Fruit fly (Drosophila melanogaster) whole organism, pupa: ENCODE data around the gene Slip1.

Experiments
- CG10348 ChIP-seq: fragments of 200-800 bp; sonication (Bioruptor generic); IDR thresholded peaks from 2 replicates; pipeline ENCODE4 v1.3.6; 2022; ENCODE audit warnings: missing biosample characterization, missing genetic modification characterization
- CG12605 ChIP-seq: fragments of 200-800 bp; sonication (Bioruptor generic); IDR thresholded peaks from 2 replicates; pipeline ENCODE4 v1.3.6; 2022; ENCODE audit warnings: missing biosample characterization, missing genetic modification characterization
- CG13204 ChIP-seq: fragments of 200-800 bp; sonication (Bioruptor generic); optimal IDR thresholded peaks from 2 replicates; lab custom pipeline; 2018; ENCODE audit warnings: missing biosample characterization, mild to moderate bottlenecking, missing genetic modification characterization, moderate library complexity
- CG14655 ChIP-seq: fragments of 200-800 bp; sonication (Bioruptor generic); optimal IDR thresholded peaks from 3 replicates; lab custom pipeline; 2017; ENCODE audit warnings: mild to moderate bottlenecking, missing biosample characterization, missing genetic modification reagents, missing genetic modification characterization
- CG15710 ChIP-seq: fragments of 200-800 bp; sonication (Bioruptor generic); optimal IDR thresholded peaks from 2 replicates; lab custom pipeline; 2018; ENCODE audit warnings: missing biosample characterization, mild to moderate bottlenecking, missing genetic modification characterization, moderate library complexity
- CG17806 ChIP-seq: fragments of 200-800 bp; sonication (Bioruptor generic); optimal IDR thresholded peaks from 2 replicates; lab custom pipeline; 2018; ENCODE audit warnings: missing biosample characterization, mild to moderate bottlenecking, missing genetic modification characterization, moderate library complexity
- CG32121 ChIP-seq: fragments of 200-800 bp; sonication (Bioruptor generic); IDR thresholded peaks from 2 replicates; pipeline ENCODE4 v1.3.6; 2022; ENCODE audit warnings: missing biosample characterization, missing genetic modification characterization
- CG34367 ChIP-seq: fragments of 200-800 bp; sonication (Bioruptor generic); optimal IDR thresholded peaks from 2 replicates; lab custom pipeline; 2018; ENCODE audit warnings: missing biosample characterization, mild to moderate bottlenecking, missing genetic modification characterization
- CG4496 ChIP-seq: fragments of 200-800 bp; sonication (Bioruptor generic); IDR thresholded peaks from 3 replicates; pipeline ENCODE4 v1.3.6; 2022; ENCODE audit warnings: missing biosample characterization, missing genetic modification characterization
- CG8159 ChIP-seq: fragments of 200-800 bp; sonication (Bioruptor generic); optimal IDR thresholded peaks from 3 replicates; lab custom pipeline; 2018; ENCODE audit warnings: missing biosample characterization, mild to moderate bottlenecking, missing genetic modification characterization, moderate library complexity
- CG8301 ChIP-seq: fragments of 200-800 bp; sonication (Bioruptor generic); optimal IDR thresholded peaks from 2 replicates; lab custom pipeline; 2018; ENCODE audit warnings: missing biosample characterization, mild to moderate bottlenecking, missing genetic modification characterization
- CG9948 ChIP-seq: fragments of 200-800 bp; sonication (Bioruptor generic); optimal IDR thresholded peaks from 2 replicates; lab custom pipeline; 2018; ENCODE audit warnings: missing biosample characterization, mild to moderate bottlenecking, missing genetic modification characterization, moderate library complexity
- D1 ChIP-seq: fragments of 200-800 bp; sonication (Bioruptor generic); optimal IDR thresholded peaks from 2 replicates; lab custom pipeline; 2018; ENCODE audit warnings: missing biosample characterization, mild to moderate bottlenecking, missing genetic modification characterization, moderate library complexity
- EcR ChIP-seq: fragments of 200-800 bp; sonication (Bioruptor generic); optimal IDR thresholded peaks from 3 replicates; lab custom pipeline; 2019; ENCODE audit warnings: missing biosample characterization, missing genetic modification characterization, mild to moderate bottlenecking, moderate library complexity, missing genetic modification reagents
- Ets98B ChIP-seq: fragments of 200-800 bp; sonication (Bioruptor generic); IDR thresholded peaks from 2 replicates; pipeline ENCODE4 v1.3.6; 2022; ENCODE audit warnings: missing biosample characterization, missing genetic modification characterization
- Pif1A ChIP-seq: fragments of 200-800 bp; sonication (Bioruptor generic); optimal IDR thresholded peaks from 3 replicates; lab custom pipeline; 2016; ENCODE audit warnings: missing biosample characterization, missing genetic modification characterization
- Pif1B ChIP-seq: fragments of 200-800 bp; sonication (Bioruptor generic); optimal IDR thresholded peaks from 3 replicates; lab custom pipeline; 2016; ENCODE audit warnings: missing biosample characterization, missing genetic modification characterization
- Snoo ChIP-seq: fragments of 200-800 bp; sonication (Bioruptor generic); optimal IDR thresholded peaks from 3 replicates; lab custom pipeline; 2017; ENCODE audit warnings: missing biosample characterization, mild to moderate bottlenecking, missing genetic modification characterization, inconsistent platforms
- fd96Ca ChIP-seq: fragments of 200-800 bp; sonication (Bioruptor generic); IDR thresholded peaks from 3 replicates; pipeline ENCODE4 v1.3.6; 2022; ENCODE audit warnings: missing biosample characterization, missing genetic modification characterization
- gl ChIP-seq: fragments of 200-800 bp; sonication (Bioruptor generic); optimal IDR thresholded peaks from 2 replicates; lab custom pipeline; 2018; ENCODE audit warnings: missing biosample characterization, mild to moderate bottlenecking, missing genetic modification characterization
- rn ChIP-seq: fragments of 200-800 bp; sonication (Bioruptor generic); IDR thresholded peaks from 2 replicates; pipeline ENCODE4 v1.3.6; 2022; ENCODE audit warnings: missing biosample characterization, missing genetic modification characterization

Gene Slip1

DNA sequence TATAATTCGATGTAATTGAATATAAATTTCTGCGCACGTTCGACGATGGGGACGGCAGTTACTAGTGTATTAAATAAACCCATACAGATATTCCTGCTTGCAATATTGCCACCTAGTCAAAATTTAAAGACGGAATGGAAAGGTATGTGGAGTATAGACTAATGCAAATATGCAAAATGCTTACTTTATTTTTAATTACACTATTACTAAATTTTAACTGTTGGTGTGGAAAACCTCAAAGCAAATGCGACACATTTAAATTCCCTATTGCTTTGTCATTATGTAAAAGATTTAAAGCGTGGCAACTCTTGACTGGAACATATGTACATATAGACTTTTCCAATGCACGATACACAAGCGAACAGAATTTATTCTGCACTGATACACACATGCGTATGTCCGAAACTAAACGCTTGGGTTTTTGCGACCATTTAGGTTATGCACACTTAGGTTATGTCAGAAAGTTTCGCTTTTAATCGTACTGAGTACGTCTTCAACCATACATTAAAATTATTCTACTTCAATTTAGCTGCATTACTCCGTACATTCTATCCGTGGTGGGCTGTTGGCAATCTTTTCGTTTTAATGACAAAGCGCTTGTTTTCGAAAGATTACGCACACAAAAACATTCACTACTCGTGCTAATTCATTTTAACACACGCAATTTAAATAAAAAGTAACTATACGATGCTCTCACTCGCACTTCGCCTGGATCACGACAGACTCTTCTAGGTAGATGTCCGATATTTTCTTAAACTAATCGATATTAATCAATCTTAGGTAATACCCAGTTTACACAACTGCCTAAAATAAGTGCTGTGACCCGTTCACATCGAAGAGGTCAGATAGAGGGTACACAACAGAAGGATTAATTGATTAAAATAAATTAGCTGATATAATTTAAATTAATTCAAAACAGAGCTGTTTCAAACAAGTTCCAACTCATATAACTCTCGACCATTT, 3.3 kb upstream of the Slip1 start, which contains the start of gene gw:
Gene gw (minus strand): TSS at position 725 of the 963 bp plus-strand sequence.
- peak; percentile 2 for TF ChIP-seq D1 (tag; lab: Kevin White, UChicago)
- TF ChIP-seq Pif1A (GFP tag; lab: Kevin White, UChicago): peak; percentile 82
- no peak for TF ChIP-seq rn (GFP tag; lab: Robert Waterston, UW)
- TF ChIP-seq CG8301 (tag; lab: Kevin White, UChicago): peak; percentile 68
- TF ChIP-seq CG32121 (GFP tag; lab: Robert Waterston, UW): peak; percentile 69; the same call in 1 of the 2 replicates
- peak; percentile 68 for TF ChIP-seq Ets98B (GFP tag; lab: Robert Waterston, UW)
- TF ChIP-seq fd96Ca (GFP tag; lab: Robert Waterston, UW): no peak
- no peak for TF ChIP-seq CG10348
- peak; percentile 68 for TF ChIP-seq CG15710 (tag; lab: Kevin White, UChicago)
- peak; percentile 71 for TF ChIP-seq Pif1B
- TF ChIP-seq CG8159 (tag; lab: Kevin White, UChicago): peak; percentile 13
- peak; percentile 70 for TF ChIP-seq gl (tag; lab: Kevin White, UChicago)
- TF ChIP-seq EcR (GFP tag; lab: Kevin White, UChicago): no peak
- TF ChIP-seq Snoo (tag; lab: Kevin White, UChicago): peak; percentile 65
- TF ChIP-seq CG4496 (GFP tag; lab: Robert Waterston, UW): no peak
- TF ChIP-seq CG17806: peak; percentile 79
- no peak for TF ChIP-seq CG14655 (GFP tag; lab: Kevin White, UChicago)
- no peak for TF ChIP-seq CG13204 (GFP tag; lab: Kevin White, UChicago)
- TF ChIP-seq CG9948 (tag; lab: Kevin White, UChicago): peak; percentile 66
- no peak for TF ChIP-seq CG12605
- peak; percentile 59 for TF ChIP-seq CG34367 (tag; lab: Kevin White, UChicago)

DNA sequence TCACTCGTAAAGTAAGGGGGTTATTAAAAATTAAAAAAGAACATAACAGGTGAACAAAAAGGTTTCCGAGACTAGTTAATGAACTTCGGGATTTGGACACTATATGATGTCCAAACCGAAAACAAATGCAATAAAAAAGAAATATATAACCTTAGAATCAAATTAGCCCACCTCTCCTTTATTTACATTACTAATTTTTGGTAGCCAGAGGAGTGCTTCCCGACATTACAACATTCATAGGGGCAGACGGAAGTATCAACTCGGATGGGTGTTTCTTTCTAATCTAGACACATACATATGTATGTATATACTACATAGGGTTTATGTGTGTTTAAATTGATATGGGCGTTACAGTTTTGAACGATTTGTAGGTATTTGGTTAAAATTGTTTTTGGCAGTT, 1.3 kb upstream of the Slip1 start:
- no peak for TF ChIP-seq CG32121 (GFP tag; lab: Robert Waterston, UW)
- TF ChIP-seq D1 (tag; lab: Kevin White, UChicago): no peak
- TF ChIP-seq CG14655 (GFP tag; lab: Kevin White, UChicago): no peak
- TF ChIP-seq Pif1A (GFP tag; lab: Kevin White, UChicago): no peak
- TF ChIP-seq rn (GFP tag; lab: Robert Waterston, UW): no peak
- no peak for TF ChIP-seq Snoo (tag; lab: Kevin White, UChicago)
- no peak for TF ChIP-seq CG9948 (tag; lab: Kevin White, UChicago)
- TF ChIP-seq CG10348: no peak
- TF ChIP-seq CG34367 (tag; lab: Kevin White, UChicago): no peak
- TF ChIP-seq CG4496 (GFP tag; lab: Robert Waterston, UW): no peak
- TF ChIP-seq CG12605: no peak
- no peak for TF ChIP-seq gl (tag; lab: Kevin White, UChicago)
- no peak for TF ChIP-seq CG15710 (tag; lab: Kevin White, UChicago)
- TF ChIP-seq CG13204 (GFP tag; lab: Kevin White, UChicago): no peak

DNA sequence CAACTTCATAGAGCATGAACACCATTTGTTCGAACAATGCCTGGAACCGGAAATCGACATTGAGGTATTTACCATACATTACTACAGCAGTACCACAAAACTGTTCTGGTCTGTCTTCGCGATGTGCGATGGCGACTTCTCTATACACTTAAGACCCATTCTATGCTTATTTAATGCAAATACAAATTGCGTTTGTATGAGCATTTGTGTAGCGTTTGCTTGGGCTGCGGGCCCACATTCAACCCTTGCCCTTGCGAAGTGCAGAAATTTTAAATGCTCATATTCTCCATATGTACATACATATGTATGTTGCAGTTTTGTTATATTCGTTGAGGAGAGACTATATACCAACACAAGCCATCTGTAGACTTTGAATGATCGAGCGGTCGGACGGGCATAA, 856 bp downstream of the Slip1 start:
- no peak for TF ChIP-seq CG32121 (GFP tag; lab: Robert Waterston, UW)
- TF ChIP-seq CG12605: no peak
- no peak for TF ChIP-seq EcR (GFP tag; lab: Kevin White, UChicago)
- TF ChIP-seq CG15710 (tag; lab: Kevin White, UChicago): no peak

DNA sequence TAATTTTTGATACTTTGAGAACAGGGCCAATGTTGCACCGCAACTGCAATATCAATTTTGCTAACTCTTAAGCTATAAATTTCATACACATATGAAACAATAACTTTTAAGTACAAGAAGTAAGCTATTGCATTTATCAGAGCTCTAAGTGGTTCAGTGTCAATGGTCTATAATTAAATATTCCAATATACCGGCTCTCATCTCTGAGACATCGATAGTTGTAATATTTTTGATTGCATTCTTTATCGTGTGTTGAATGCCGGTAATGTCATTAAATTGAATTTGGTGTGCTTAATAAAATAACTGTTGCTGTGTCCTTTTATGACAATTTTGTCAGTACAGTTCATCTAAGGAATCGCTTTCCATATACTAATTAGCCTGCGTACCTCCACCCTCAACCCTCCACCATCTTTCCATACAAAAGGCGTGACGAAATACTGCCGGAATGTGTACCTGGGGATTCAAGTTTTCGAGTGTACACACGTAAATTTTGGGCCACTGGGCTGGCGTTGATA, 7.5 kb downstream of the Slip1 start, which contains the start of gene CG11360:
Gene CG11360 (plus strand): TSS at position 238 of the 515 bp plus-strand sequence.
- no peak for TF ChIP-seq gl (tag; lab: Kevin White, UChicago)
- no peak for TF ChIP-seq Ets98B (GFP tag; lab: Robert Waterston, UW)
- TF ChIP-seq CG34367 (tag; lab: Kevin White, UChicago): peak; percentile 14
- no peak for TF ChIP-seq CG4496 (GFP tag; lab: Robert Waterston, UW)
- no peak for TF ChIP-seq Pif1A (GFP tag; lab: Kevin White, UChicago)
- peak; percentile 43 for TF ChIP-seq CG8159 (tag; lab: Kevin White, UChicago)
- peak; percentile 18 for TF ChIP-seq CG15710 (tag; lab: Kevin White, UChicago)
- peak; percentile 29 for TF ChIP-seq D1 (tag; lab: Kevin White, UChicago)
- no peak for TF ChIP-seq CG9948 (tag; lab: Kevin White, UChicago)
- TF ChIP-seq CG14655 (GFP tag; lab: Kevin White, UChicago): no peak
- no peak for TF ChIP-seq rn (GFP tag; lab: Robert Waterston, UW)
- no peak for TF ChIP-seq CG10348
- TF ChIP-seq, all 21 proteins: peak for 4

DNA sequence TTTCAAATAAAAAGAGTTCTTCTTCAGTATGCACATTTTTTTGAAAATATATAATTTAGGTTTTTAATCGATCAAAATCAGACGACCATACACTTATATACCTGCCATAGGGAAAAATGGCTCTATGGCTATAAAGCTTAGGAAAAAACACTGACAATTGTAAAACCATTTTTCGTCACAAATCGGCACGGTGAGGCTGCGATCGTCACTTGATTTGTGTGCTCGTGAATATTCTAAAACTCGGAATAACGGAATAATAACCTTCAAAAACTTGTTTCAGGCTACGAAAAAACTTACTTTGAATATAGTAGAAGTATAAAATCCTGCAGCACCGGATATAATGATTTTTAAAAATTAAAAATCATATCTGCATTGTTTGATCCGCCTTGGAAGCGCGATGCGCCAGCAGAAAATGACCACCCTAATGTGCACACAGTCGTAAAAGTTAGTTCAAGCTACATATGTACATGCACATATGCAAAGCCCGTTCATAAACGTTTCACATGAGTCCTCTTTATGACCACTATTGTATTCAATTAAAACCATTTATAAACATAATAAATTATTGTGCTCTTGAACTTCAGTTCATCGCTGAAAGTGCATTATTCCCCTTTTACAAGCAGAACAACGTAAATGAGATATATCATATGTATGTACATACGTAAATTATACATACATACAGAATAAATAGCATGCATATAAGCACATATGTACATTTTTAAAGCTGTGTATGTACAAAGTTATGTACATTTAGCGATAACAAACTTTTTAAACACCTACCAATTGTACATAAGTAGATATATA, 31.7 kb downstream of the Slip1 start:
- TF ChIP-seq CG32121 (GFP tag; lab: Robert Waterston, UW) (peak; percentile 65; the same call in 1 of the 2 replicates), Ets98B (GFP tag; lab: Robert Waterston, UW) (no peak), CG8301 (tag; lab: Kevin White, UChicago) (no peak), Snoo (tag; lab: Kevin White, UChicago) (peak; percentile 48), gl (tag; lab: Kevin White, UChicago) (no peak), Pif1A (GFP tag; lab: Kevin White, UChicago) (peak; percentile 42), CG14655 (GFP tag; lab: Kevin White, UChicago) (no peak), D1 (tag; lab: Kevin White, UChicago) (peak; percentile 81), Pif1B (peak; percentile 21)
